Fruit fly (Drosophila melanogaster) whole organism, embryonic: ENCODE measurements around the gene Oatp30B.

Experiments
- Aef1 ChIP-seq: fragments of 200-800 bp; sonication (Bioruptor generic); IDR thresholded peaks from 3 replicates; pipeline ENCODE4 v1.3.6; 2022; ENCODE audit warnings: missing biosample characterization, missing genetic modification characterization
- Awh ChIP-seq: fragments of 200-800 bp; sonication (Bioruptor generic); IDR thresholded peaks from 2 replicates; pipeline ENCODE4, ENCODE4 v1.3.6; 2022; ENCODE audit warnings: missing biosample characterization, missing genetic modification characterization
- B-H1 ChIP-seq: fragments of 200-800 bp; sonication (Bioruptor generic); IDR thresholded peaks from 3 replicates; pipeline ENCODE4 v1.3.6; 2022; ENCODE audit warnings: missing biosample characterization, missing genetic modification characterization
- CG10462 ChIP-seq: fragments of 200-800 bp; sonication (Bioruptor generic); optimal IDR thresholded peaks from 2 replicates; lab custom pipeline; 2016; ENCODE audit warnings: missing biosample characterization, missing genetic modification characterization
- CG10979 ChIP-seq: fragments of 200-800 bp; sonication (Bioruptor generic); optimal IDR thresholded peaks from 2 replicates; lab custom pipeline; 2018; ENCODE audit warnings: missing biosample characterization, mild to moderate bottlenecking, missing genetic modification characterization, moderate library complexity
- CG12071 ChIP-seq: fragments of 200-800 bp; sonication (Bioruptor generic); optimal IDR thresholded peaks from 3 replicates; lab custom pipeline; 2018; ENCODE audit warnings: missing biosample characterization, mild to moderate bottlenecking, missing genetic modification characterization
- CG13894 ChIP-seq: fragments of 200-800 bp; sonication (Bioruptor generic); optimal IDR thresholded peaks from 3 replicates; lab custom pipeline; 2018; ENCODE audit warnings: missing biosample characterization, mild to moderate bottlenecking, missing genetic modification characterization, moderate library complexity
- CG15073 ChIP-seq: fragments of 200-800 bp; sonication (Bioruptor generic); optimal IDR thresholded peaks from 2 replicates; lab custom pipeline; 2016; ENCODE audit warnings: missing biosample characterization, missing genetic modification characterization
- CG15696 ChIP-seq: fragments of 200-800 bp; sonication (Bioruptor generic); optimal IDR thresholded peaks from 2 replicates; lab custom pipeline; 2019; ENCODE audit warnings: missing biosample characterization, mild to moderate bottlenecking, missing genetic modification characterization, moderate library complexity
- CG17186 ChIP-seq: fragments of 200-800 bp; sonication (Bioruptor generic); optimal IDR thresholded peaks from 3 replicates; lab custom pipeline; 2017; ENCODE audit warnings: missing biosample characterization, missing genetic modification reagents, missing genetic modification characterization
- CG17361 ChIP-seq: fragments of 200-800 bp; sonication (Bioruptor generic); IDR thresholded peaks from 3 replicates; pipeline ENCODE4 v1.3.6; 2022; ENCODE audit warnings: missing biosample characterization, missing genetic modification characterization
- CG17385 ChIP-seq: fragments of 200-800 bp; sonication (Bioruptor generic); optimal IDR thresholded peaks from 3 replicates; lab custom pipeline; 2018; ENCODE audit warnings: missing biosample characterization, mild to moderate bottlenecking, missing genetic modification characterization
- CG17568 ChIP-seq: fragments of 200-800 bp; sonication (Bioruptor generic); optimal IDR thresholded peaks from 2 replicates; lab custom pipeline; 2018; ENCODE audit warnings: missing biosample characterization, mild to moderate bottlenecking, missing genetic modification characterization, moderate library complexity
- CG17912 ChIP-seq: fragments of 200-800 bp; sonication (Bioruptor generic); optimal IDR thresholded peaks from 2 replicates; lab custom pipeline; 2018; ENCODE audit warnings: missing biosample characterization, mild to moderate bottlenecking, missing genetic modification characterization
- CG2116 ChIP-seq: fragments of 200-800 bp; sonication (Bioruptor generic); optimal IDR thresholded peaks from 3 replicates; lab custom pipeline; 2018; ENCODE audit warnings: missing biosample characterization, mild to moderate bottlenecking, missing genetic modification characterization
- CG2712 ChIP-seq: fragments of 200-800 bp; optimal IDR thresholded peaks from 3 replicates; lab custom pipeline; 2019; ENCODE audit warnings: missing biosample characterization, mild to moderate bottlenecking, missing genetic modification characterization, moderate library complexity
- CG31224 ChIP-seq: fragments of 200-800 bp; sonication (Bioruptor generic); IDR thresholded peaks from 2 replicates; pipeline ENCODE4 v1.3.6; 2022; ENCODE audit warnings: missing biosample characterization, missing genetic modification characterization
- CG31441 ChIP-seq: fragments of 200-800 bp; sonication (Bioruptor generic); IDR thresholded peaks from 2 replicates; pipeline ENCODE4 v1.3.6; 2022; ENCODE audit warnings: missing biosample characterization, missing genetic modification characterization
- CG34224 ChIP-seq: fragments of 200-800 bp; sonication (Bioruptor generic); IDR thresholded peaks from 3 replicates; pipeline ENCODE4 v1.3.6; 2022; ENCODE audit warnings: missing biosample characterization, missing genetic modification characterization; ENCODE audit not compliant: partially characterized antibody
- CG4360 ChIP-seq: fragments of 200-800 bp; sonication (Bioruptor generic); IDR thresholded peaks from 2 replicates; pipeline ENCODE4 v1.3.6; 2022; ENCODE audit warnings: missing biosample characterization, missing genetic modification characterization
- CG4404 ChIP-seq: fragments of 200-800 bp; sonication (Bioruptor generic); IDR thresholded peaks from 2 replicates; pipeline ENCODE4 v1.3.6; 2022; ENCODE audit warnings: missing biosample characterization, missing genetic modification characterization
- CG4730 ChIP-seq: fragments of 200-800 bp; sonication (Bioruptor generic); IDR thresholded peaks from 2 replicates; pipeline ENCODE4 v1.3.6; 2022; ENCODE audit warnings: missing biosample characterization, missing genetic modification characterization
- CG7372 ChIP-seq: fragments of 200-800 bp; sonication (Bioruptor generic); IDR thresholded peaks from 2 replicates; pipeline ENCODE4 v1.3.6; 2022; ENCODE audit warnings: missing biosample characterization, missing genetic modification characterization
- CG7556 ChIP-seq: fragments of 200-800 bp; sonication (Bioruptor generic); optimal IDR thresholded peaks from 2 replicates; lab custom pipeline; 2017; ENCODE audit warnings: missing biosample characterization, mild to moderate bottlenecking, missing genetic modification characterization
- D ChIP-seq, 2 experiments: fragments of 200-800 bp in 1 of 2; fragments of >200 bp in 1 of 2; sonication (Bioruptor generic) in 1 of 2; optimal IDR thresholded peaks; 2 replicates in 1 of 2; 3 replicates in 1 of 2; lab custom pipeline; 2017; ENCODE audit warnings: mild to moderate bottlenecking in 1 of 2, missing biosample characterization in 1 of 2, missing genetic modification characterization in 1 of 2, missing genetic modification reagents in 1 of 2
- Dip3 ChIP-seq: fragments of 200-800 bp; sonication (Bioruptor generic); optimal IDR thresholded peaks from 3 replicates; lab custom pipeline; 2016; ENCODE audit warnings: missing biosample characterization, missing genetic modification characterization
- E2f2 ChIP-seq: fragments of 200-800 bp; sonication (Bioruptor generic); IDR thresholded peaks from 2 replicates; pipeline ENCODE4 v1.3.6; 2022; ENCODE audit warnings: missing biosample characterization, missing genetic modification characterization
- ERR ChIP-seq: fragments of 200-800 bp; sonication (Bioruptor generic); optimal IDR thresholded peaks from 2 replicates; lab custom pipeline; 2016; ENCODE audit warnings: missing biosample characterization, missing genetic modification characterization
- Fer1 ChIP-seq: fragments of 200-800 bp; sonication (Bioruptor generic); optimal IDR thresholded peaks from 2 replicates; lab custom pipeline; 2017; ENCODE audit warnings: missing biosample characterization, mild to moderate bottlenecking, missing genetic modification characterization
- Hsf ChIP-seq: fragments of 200-800 bp; sonication (Bioruptor generic); optimal IDR thresholded peaks from 3 replicates; lab custom pipeline; 2016; ENCODE audit warnings: missing biosample characterization, missing genetic modification characterization
- Mad ChIP-seq: fragments of 200-800 bp; sonication (Bioruptor generic); optimal IDR thresholded peaks from 2 replicates; lab custom pipeline; 2016; ENCODE audit warnings: missing biosample characterization, missing genetic modification characterization
- Mes4 ChIP-seq: fragments of 200-800 bp; sonication (Bioruptor generic); optimal IDR thresholded peaks from 2 replicates; lab custom pipeline; 2016; ENCODE audit warnings: missing biosample characterization, missing genetic modification characterization
- Mrtf ChIP-seq: fragments of 200-800 bp; sonication (Bioruptor generic); IDR thresholded peaks from 3 replicates; pipeline ENCODE4 v1.3.6; 2022; ENCODE audit warnings: missing biosample characterization, missing genetic modification characterization
- NK7.1 ChIP-seq: fragments of 200-800 bp; sonication (Bioruptor generic); optimal IDR thresholded peaks from 3 replicates; lab custom pipeline; 2016; ENCODE audit warnings: missing biosample characterization, missing genetic modification characterization
- Nf-YC ChIP-seq: fragments of 200-800 bp; optimal IDR thresholded peaks from 3 replicates; lab custom pipeline; 2019; ENCODE audit warnings: missing biosample characterization, mild to moderate bottlenecking, missing genetic modification characterization, moderate library complexity
- Xrp1 ChIP-seq: fragments of 200-800 bp; sonication (Bioruptor generic); IDR thresholded peaks from 2 replicates; pipeline ENCODE4 v1.3.6; 2022; ENCODE audit warnings: missing biosample characterization, missing genetic modification characterization
- YL-1 ChIP-seq: fragments of 200-800 bp; sonication (Bioruptor generic); optimal IDR thresholded peaks from 3 replicates; lab custom pipeline; 2017; ENCODE audit warnings: missing biosample characterization, mild to moderate bottlenecking, missing genetic modification characterization
- bab2 ChIP-seq: fragments of 200-800 bp; sonication (Bioruptor generic); optimal IDR thresholded peaks from 2 replicates; lab custom pipeline; 2016; ENCODE audit warnings: missing biosample characterization, missing genetic modification characterization
- chm ChIP-seq: fragments of 200-800 bp; sonication (Bioruptor generic); IDR thresholded peaks from 2 replicates; pipeline ENCODE4 v1.3.6; 2022; ENCODE audit warnings: missing biosample characterization, missing genetic modification characterization
- dmrt11E ChIP-seq: fragments of 200-800 bp; sonication (Bioruptor generic); optimal IDR thresholded peaks from 3 replicates; lab custom pipeline; 2018; ENCODE audit warnings: missing biosample characterization, mild to moderate bottlenecking, missing genetic modification characterization, moderate library complexity
- en ChIP-seq: fragments of 200-800 bp; sonication (Bioruptor generic); optimal IDR thresholded peaks from 2 replicates; lab custom pipeline; 2016; ENCODE audit warnings: missing biosample characterization, missing genetic modification characterization
- gem ChIP-seq: fragments of 200-800 bp; sonication (Bioruptor generic); optimal IDR thresholded peaks from 2 replicates; lab custom pipeline; 2019; ENCODE audit warnings: missing biosample characterization, mild to moderate bottlenecking, missing genetic modification characterization, moderate library complexity
- gsb-n ChIP-seq: fragments of 200-800 bp; sonication (Bioruptor generic); optimal IDR thresholded peaks from 3 replicates; lab custom pipeline; 2018; ENCODE audit warnings: missing biosample characterization, mild to moderate bottlenecking, missing genetic modification characterization
- gt ChIP-seq: fragments of 200-800 bp; sonication (Bioruptor generic); IDR thresholded peaks from 2 replicates; pipeline ENCODE4 v1.3.6; 2022; ENCODE audit warnings: missing biosample characterization, missing genetic modification characterization
- hth ChIP-seq: fragments of >200 bp; optimal IDR thresholded peaks from 2 replicates; lab custom pipeline; 2017; ENCODE audit warnings: inconsistent platforms
- kah ChIP-seq: fragments of 200-800 bp; sonication (Bioruptor generic); optimal IDR thresholded peaks from 2 replicates; lab custom pipeline; 2018; ENCODE audit warnings: missing biosample characterization, mild to moderate bottlenecking, missing genetic modification characterization
- lilli ChIP-seq: fragments of 200-800 bp; sonication (Bioruptor generic); optimal IDR thresholded peaks from 3 replicates; lab custom pipeline; 2016; ENCODE audit warnings: missing biosample characterization, missing genetic modification characterization
- nerfin-2 ChIP-seq: fragments of 200-800 bp; sonication (Bioruptor generic); IDR thresholded peaks from 2 replicates; pipeline ENCODE4 v1.3.6; 2022; ENCODE audit warnings: missing biosample characterization, missing genetic modification characterization; ENCODE audit not compliant: partially characterized antibody
- oc ChIP-seq: fragments of 200-800 bp; sonication (Bioruptor generic); optimal IDR thresholded peaks from 2 replicates; lab custom pipeline; 2018; ENCODE audit warnings: missing biosample characterization, mild to moderate bottlenecking, missing genetic modification characterization, moderate library complexity
- tin ChIP-seq: fragments of 200-800 bp; sonication (Bioruptor generic); optimal IDR thresholded peaks from 3 replicates; lab custom pipeline; 2016; ENCODE audit warnings: missing biosample characterization, missing genetic modification characterization

The Oatp30B gene

dm6 chr2L:9494663-9495417, 26.2 kb upstream of the Oatp30B start, which contains the start of gene Gdi (continued):
- no peak for TF ChIP-seq CG7556 (GFP tag; lab: Kevin White, UChicago)
- TF ChIP-seq hth: no peak
- TF ChIP-seq nerfin-2 (GFP tag; lab: Robert Waterston, UW): no peak
- TF ChIP-seq Awh (GFP tag; lab: Robert Waterston, UW): no peak
- TF ChIP-seq CG4730 (GFP tag; lab: Robert Waterston, UW): no peak
- no peak for TF ChIP-seq CG15073 (GFP tag; lab: Kevin White, UChicago)
- TF ChIP-seq kah (GFP tag; lab: Kevin White, UChicago): no peak
- TF ChIP-seq gem (tag; lab: Kevin White, UChicago): peak; percentile 43
- no peak for TF ChIP-seq Dip3 (GFP tag; lab: Kevin White, UChicago)
- TF ChIP-seq CG7372 (GFP tag; lab: Robert Waterston, UW): no peak
- TF ChIP-seq Aef1: peak; percentile 30; the same call in 2 of the 3 replicates
- TF ChIP-seq CG17361 (GFP tag; lab: Robert Waterston, UW): peak; percentile 24; the same call in 1 of the 3 replicates
- TF ChIP-seq Nf-YC (tag; lab: Kevin White, UChicago): peak; percentile 11
- no peak for TF ChIP-seq en (GFP tag; lab: Kevin White, UChicago)
- 0 out of 3 replicates have a peak, but pooled peaks have one; percentile 15 for TF ChIP-seq Mrtf
- TF ChIP-seq CG17186 (GFP tag; lab: Kevin White, UChicago): no peak
- peak; percentile 21 for TF ChIP-seq Hsf (GFP tag; lab: Kevin White, UChicago)
- TF ChIP-seq CG2712 (tag; lab: Kevin White, UChicago): peak; percentile 31
- TF ChIP-seq CG17385 (GFP tag; lab: Kevin White, UChicago): no peak
- TF ChIP-seq CG31224 (GFP tag; lab: Robert Waterston, UW): no peak
- no peak for TF ChIP-seq oc (tag; lab: Kevin White, UChicago)
- TF ChIP-seq Xrp1 (GFP tag; lab: Robert Waterston, UW): peak; percentile 38; the same call in 1 of the 2 replicates
- TF ChIP-seq CG17912 (GFP tag; lab: Kevin White, UChicago): no peak
- TF ChIP-seq CG34224: no peak
- no peak for TF ChIP-seq CG4360
- peak; percentile 1 for TF ChIP-seq CG15696 (tag; lab: Kevin White, UChicago)
- TF ChIP-seq CG12071 (GFP tag; lab: Kevin White, UChicago): no peak
- TF ChIP-seq Mad (GFP tag; lab: Kevin White, UChicago): peak; percentile 22
- peak; percentile 45 for TF ChIP-seq bab2
- peak; percentile 13 for TF ChIP-seq CG13894 (tag; lab: Kevin White, UChicago)
- TF ChIP-seq CG17568 (GFP tag; lab: Kevin White, UChicago): no peak
- no peak for TF ChIP-seq CG10979 (tag; lab: Kevin White, UChicago)
- TF ChIP-seq YL-1: no peak
- TF ChIP-seq lilli (GFP tag; lab: Kevin White, UChicago): peak; percentile 29
- no peak for TF ChIP-seq NK7.1 (GFP tag; lab: Kevin White, UChicago)
- TF ChIP-seq dmrt11E (tag; lab: Kevin White, UChicago): peak; percentile 29
- TF ChIP-seq CG31441: no peak
- TF ChIP-seq CG4404 (GFP tag; lab: Robert Waterston, UW): no peak
- TF ChIP-seq Mes4 (GFP tag; lab: Kevin White, UChicago): no peak
- TF ChIP-seq CG10462 (GFP tag; lab: Kevin White, UChicago): no peak
- no peak for TF ChIP-seq gt (GFP tag; lab: Robert Waterston, UW)
- no peak for TF ChIP-seq Fer1
- TF ChIP-seq gsb-n: no peak
- TF ChIP-seq chm: no peak
- TF ChIP-seq B-H1 (GFP tag; lab: Robert Waterston, UW): no peak
- TF ChIP-seq D (optimal IDR thresholded peaks at IDR 0.05; lab: Kevin White, UChicago): no peak
- TF ChIP-seq D (GFP tag; optimal IDR thresholded peaks at IDR 0.05; lab: Kevin White, UChicago): no peak
- TF ChIP-seq ERR (GFP tag; lab: Kevin White, UChicago): no peak
- TF ChIP-seq E2f2 (GFP tag; lab: Robert Waterston, UW): peak; percentile 87
- no peak for TF ChIP-seq tin (GFP tag; lab: Kevin White, UChicago)
- peak; percentile 95 for TF ChIP-seq CG2116 (GFP tag; lab: Kevin White, UChicago)
